Worm (Caenorhabditis elegans) whole organism, young adult: Measurements from ENCODE around the gene got-1.2.
A peak's percentile ranks its signal among the peaks of the same experiment; 100 is the strongest.

Experiments used
- B0035.1 ChIP-seq: sonication (generic microtip); optimal IDR thresholded peaks from 2 replicates; lab custom pipeline; 2016; ENCODE audit warnings: missing genetic modification characterization, mild to moderate bottlenecking, missing compliant biosample characterization, missing genotype, missing genetic modification reagents
- C06A6.2 ChIP-seq: fragments of 200-800 bp; sonication (Bioruptor generic); conservative IDR thresholded peaks from 2 replicates; pipeline ENCODE4 v1.3.6; 2022; ENCODE audit warnings: missing genetic modification characterization, missing compliant biosample characterization
- D2030.7 ChIP-seq: fragments of 200-800 bp; sonication (Bioruptor generic); IDR thresholded peaks from 2 replicates; pipeline ENCODE4 v1.3.6; 2022; ENCODE audit warnings: missing genetic modification reagents, missing genetic modification characterization, missing compliant biosample characterization
- F22D6.2 ChIP-seq: sonication (generic microtip); optimal IDR thresholded peaks from 2 replicates; lab custom pipeline; 2016; ENCODE audit warnings: mild to moderate bottlenecking, missing genetic modification characterization, missing compliant biosample characterization
- F55B11.4 ChIP-seq: sonication (generic microtip); optimal IDR thresholded peaks from 2 replicates; lab custom pipeline; 2016; ENCODE audit warnings: missing compliant biosample characterization, missing genetic modification characterization, borderline replicate concordance; ENCODE audit not compliant: insufficient read depth
- K11D2.4 ChIP-seq: fragments of 200-800 bp; sonication (Bioruptor generic); IDR thresholded peaks from 2 replicates; pipeline ENCODE4 v1.3.6; 2022; ENCODE audit warnings: missing genetic modification reagents, missing genetic modification characterization, missing compliant biosample characterization
- K12H6.12 ChIP-seq: fragments of 200-800 bp; sonication (Bioruptor generic); optimal IDR thresholded peaks from 2 replicates; lab custom pipeline; 2018; ENCODE audit warnings: mild to moderate bottlenecking, missing genetic modification characterization, missing compliant biosample characterization
- T07F8.4 ChIP-seq: sonication (generic microtip); optimal IDR thresholded peaks from 2 replicates; lab custom pipeline; 2016; ENCODE audit warnings: mild to moderate bottlenecking, missing genetic modification characterization, moderate library complexity, missing compliant biosample characterization
- Y56A3A.18 ChIP-seq: fragments of 200-800 bp; sonication (Bioruptor generic); IDR thresholded peaks from 2 replicates; pipeline ENCODE4 v1.3.6; 2022; ENCODE audit warnings: missing genetic modification reagents, missing genetic modification characterization, missing compliant biosample characterization
- Y79H2A.3 ChIP-seq: fragments of 200-800 bp; sonication (Bioruptor generic); conservative IDR thresholded peaks from 2 replicates; pipeline ENCODE4 v1.3.6; 2022; ENCODE audit warnings: missing genetic modification reagents, missing genetic modification characterization, missing compliant biosample characterization
- Y95B8A.8 ChIP-seq: fragments of 200-800 bp; sonication (Bioruptor generic); IDR thresholded peaks from 2 replicates; pipeline ENCODE4 v1.3.6; 2022; ENCODE audit warnings: missing genetic modification reagents, missing genetic modification characterization, missing compliant biosample characterization
- ZK185.1 ChIP-seq: sonication (generic microtip); optimal IDR thresholded peaks from 2 replicates; lab custom pipeline; 2016; ENCODE audit warnings: mild to moderate bottlenecking, missing genetic modification characterization, missing compliant biosample characterization; ENCODE audit not compliant: poor library complexity, severe bottlenecking
- aptf-3 ChIP-seq: fragments of 200-800 bp; sonication (Bioruptor generic); IDR thresholded peaks from 2 replicates; pipeline ENCODE4 v1.3.6; 2022; ENCODE audit warnings: missing genetic modification characterization, missing compliant biosample characterization
- athp-1 ChIP-seq: sonication (generic microtip); optimal IDR thresholded peaks from 2 replicates; lab custom pipeline; 2017; ENCODE audit warnings: mild to moderate bottlenecking, missing genetic modification characterization, missing compliant biosample characterization
- attf-5 ChIP-seq: fragments of 200-800 bp; sonication (Bioruptor generic); optimal IDR thresholded peaks from 2 replicates; lab custom pipeline; 2018; ENCODE audit warnings: mild to moderate bottlenecking, missing genetic modification characterization, missing compliant biosample characterization
- attf-6 ChIP-seq: fragments of 200-800 bp; sonication (Bioruptor generic); IDR thresholded peaks from 2 replicates; pipeline ENCODE4 v1.3.6; 2022; ENCODE audit warnings: missing genetic modification reagents, missing genetic modification characterization, missing compliant biosample characterization
- cebp-1 ChIP-seq, 2 experiments: fragments of 200-800 bp in 1 of 2; sonication (Bioruptor generic) in 1 of 2; sonication (generic microtip) in 1 of 2; IDR thresholded peaks in 1 of 2; optimal IDR thresholded peaks in 1 of 2; 2 replicates each; pipeline versions ENCODE4 v1.3.6 to Lab custom; 2017 to 2022; ENCODE audit warnings: missing compliant biosample characterization in 2 of 2, missing genetic modification characterization in 2 of 2, mild to moderate bottlenecking in 1 of 2, missing genetic modification reagents in 1 of 2, moderate library complexity in 1 of 2
- ceh-27 ChIP-seq: fragments of 200-800 bp; sonication (Bioruptor generic); optimal IDR thresholded peaks from 2 replicates; lab custom pipeline; 2018; ENCODE audit warnings: mild to moderate bottlenecking, missing genetic modification characterization, moderate library complexity, missing compliant biosample characterization
- ceh-91 ChIP-seq: fragments of 200-800 bp; sonication (Bioruptor generic); IDR thresholded peaks from 2 replicates; pipeline ENCODE4 v1.3.6; 2022; ENCODE audit warnings: missing genetic modification reagents, missing genetic modification characterization, missing compliant biosample characterization
- dox-1 ChIP-seq: fragments of 200-800 bp; sonication (Bioruptor generic); IDR thresholded peaks from 2 replicates; pipeline ENCODE4 v1.3.6; 2022; ENCODE audit warnings: missing genetic modification reagents, missing genetic modification characterization, missing compliant biosample characterization
- dpff-1 ChIP-seq: sonication (generic microtip); optimal IDR thresholded peaks from 2 replicates; lab custom pipeline; 2017; ENCODE audit warnings: mild to moderate bottlenecking, missing genetic modification characterization, missing compliant biosample characterization
- dpl-1 ChIP-seq: fragments of 150-350 bp; optimal IDR thresholded peaks from 2 replicates; lab custom pipeline; 2014; ENCODE audit warnings: missing biosample characterization, missing genetic modification reagents, missing genetic modification characterization
- egl-44 ChIP-seq: fragments of 200-800 bp; sonication (Bioruptor generic); IDR thresholded peaks from 2 replicates; pipeline ENCODE4 v1.3.6; 2022; ENCODE audit warnings: missing genetic modification reagents, missing genetic modification characterization, missing compliant biosample characterization
- egrh-3 ChIP-seq: fragments of 200-800 bp; sonication (Bioruptor generic); IDR thresholded peaks from 2 replicates; pipeline ENCODE4 v1.3.6; 2022; ENCODE audit warnings: missing genetic modification reagents, missing genetic modification characterization, missing compliant biosample characterization
- hmg-1.2 ChIP-seq: fragments of 200-800 bp; sonication (Bioruptor generic); IDR thresholded peaks from 2 replicates; pipeline ENCODE4 v1.3.6; 2022; ENCODE audit warnings: missing genetic modification reagents, missing genetic modification characterization, missing compliant biosample characterization
- hmg-20 ChIP-seq: fragments of 200-800 bp; sonication (Bioruptor generic); IDR thresholded peaks from 2 replicates; pipeline ENCODE4 v1.3.6; 2022; ENCODE audit warnings: missing genetic modification reagents, missing genetic modification characterization, missing compliant biosample characterization
- let-526 ChIP-seq: fragments of 200-800 bp; sonication (Bioruptor generic); IDR thresholded peaks from 2 replicates; pipeline ENCODE4 v1.3.6; 2022; ENCODE audit warnings: missing genetic modification reagents, missing genetic modification characterization, missing compliant biosample characterization
- lin-35 ChIP-seq, 3 experiments: fragments of 150-350 bp in 2 of 3; sonication (generic microtip) in 1 of 3; optimal IDR thresholded peaks; 2 replicates each; lab custom pipeline; 2014 to 2018; ENCODE audit warnings: missing biosample characterization in 3 of 3, missing genetic modification characterization in 3 of 3, missing genetic modification reagents in 3 of 3
- lin-40 ChIP-seq: sonication (generic microtip); optimal IDR thresholded peaks from 2 replicates; lab custom pipeline; 2016; ENCODE audit warnings: missing genetic modification characterization, mild to moderate bottlenecking, missing compliant biosample characterization, missing genotype, missing genetic modification reagents
- lir-1 ChIP-seq: fragments of 200-800 bp; sonication (Bioruptor generic); conservative IDR thresholded peaks from 2 replicates; pipeline ENCODE4 v1.3.6; 2022; ENCODE audit warnings: missing genetic modification reagents, missing genetic modification characterization, missing compliant biosample characterization
- madf-8 ChIP-seq: fragments of 200-800 bp; sonication (Bioruptor generic); conservative IDR thresholded peaks from 2 replicates; pipeline ENCODE4 v1.3.6; 2022; ENCODE audit warnings: missing genetic modification reagents, missing genetic modification characterization, missing compliant biosample characterization
- mel-28 ChIP-seq: sonication (generic microtip); optimal IDR thresholded peaks from 2 replicates; lab custom pipeline; 2016; ENCODE audit warnings: borderline replicate concordance, mild to moderate bottlenecking, missing genetic modification characterization, missing compliant biosample characterization
- mes-4 ChIP-seq: sonication (generic microtip); optimal IDR thresholded peaks from 2 replicates; lab custom pipeline; 2016; ENCODE audit warnings: missing genotype, missing genetic modification characterization, missing compliant biosample characterization
- nfya-2 ChIP-seq: fragments of 200-800 bp; sonication (Bioruptor generic); IDR thresholded peaks from 2 replicates; pipeline ENCODE4 v1.3.6; 2022; ENCODE audit warnings: missing genetic modification reagents, missing genetic modification characterization, missing compliant biosample characterization
- nhr-120 ChIP-seq: fragments of 200-800 bp; sonication (Bioruptor generic); IDR thresholded peaks from 2 replicates; pipeline ENCODE4 v1.3.6; 2022; ENCODE audit warnings: missing genetic modification characterization, missing compliant biosample characterization
- nhr-179 ChIP-seq: sonication (generic microtip); optimal IDR thresholded peaks from 2 replicates; lab custom pipeline; 2016; ENCODE audit warnings: mild to moderate bottlenecking, missing genetic modification characterization, missing compliant biosample characterization
- repo-1 ChIP-seq: sonication (generic microtip); optimal IDR thresholded peaks from 2 replicates; lab custom pipeline; 2017; ENCODE audit warnings: mild to moderate bottlenecking, missing genetic modification characterization, missing compliant biosample characterization
- snpc-4 ChIP-seq, 5 experiments: fragments of 150-350 bp in 1 of 5; sonication (generic microtip) in 4 of 5; optimal IDR thresholded peaks; 2 replicates each; lab custom pipeline; 2014 to 2018; ENCODE audit warnings: missing genetic modification characterization in 5 of 5, missing biosample characterization in 3 of 5, antibody characterized with exemption in 2 of 5, mild to moderate bottlenecking in 2 of 5, missing compliant biosample characterization in 2 of 5, missing genotype in 2 of 5, moderate library complexity in 2 of 5, missing genetic modification reagents in 1 of 5
- somi-1 ChIP-seq: fragments of 200-800 bp; sonication (Bioruptor generic); optimal IDR thresholded peaks from 2 replicates; lab custom pipeline; 2018; ENCODE audit warnings: mild to moderate bottlenecking, missing genetic modification characterization, missing compliant biosample characterization
- tlf-1 ChIP-seq: fragments of 200-800 bp; sonication (Bioruptor generic); optimal IDR thresholded peaks from 2 replicates; lab custom pipeline; 2018; ENCODE audit warnings: mild to moderate bottlenecking, missing genetic modification characterization, missing compliant biosample characterization
- zfh-2 ChIP-seq: fragments of 200-800 bp; sonication (Bioruptor generic); conservative IDR thresholded peaks from 2 replicates; pipeline ENCODE4 v1.3.6; 2022; ENCODE audit warnings: missing genetic modification reagents, missing genetic modification characterization, missing compliant biosample characterization
- zim-3 ChIP-seq: sonication (generic microtip); optimal IDR thresholded peaks from 2 replicates; lab custom pipeline; 2017; ENCODE audit warnings: mild to moderate bottlenecking, missing genetic modification characterization, moderate library complexity, missing compliant biosample characterization
- ztf-6 ChIP-seq: fragments of 200-800 bp; sonication (Bioruptor generic); IDR thresholded peaks from 2 replicates; pipeline ENCODE4 v1.3.6; 2022; ENCODE audit warnings: missing genetic modification reagents, missing genetic modification characterization, missing compliant biosample characterization

got-1.2 gene

ce11 chrX:16807015-16807414 lies 14.1 kb upstream of the got-1.2 start, which contains the start of gene mec-4:
TSS of gene mec-4 (minus strand) at chrX:16807115.
- no peak for TF ChIP-seq athp-1 (tag; lab: Kevin White, UChicago)
- TF ChIP-seq attf-6, result no peak
- TF ChIP-seq dpff-1 (tag; lab: Kevin White, UChicago), result no peak
- no peak for TF ChIP-seq C06A6.2 (GFP tag; lab: Robert Waterston, UW)
- no peak for TF ChIP-seq repo-1 (tag; lab: Kevin White, UChicago)
- TF ChIP-seq nhr-120, result no peak
- TF ChIP-seq F55B11.4, result no peak
- TF ChIP-seq Y95B8A.8 (GFP tag; lab: Robert Waterston, UW), result no peak
- no peak for TF ChIP-seq B0035.1 (tag; lab: Kevin White, UChicago)
- no peak for TF ChIP-seq mel-28 (tag; lab: Kevin White, UChicago)
- TF ChIP-seq K12H6.12 (tag; lab: Kevin White, UChicago), result no peak
- TF ChIP-seq aptf-3 (GFP tag; lab: Robert Waterston, UW), result no peak
- TF ChIP-seq madf-8 (GFP tag; lab: Robert Waterston, UW), result no peak
- TF ChIP-seq Y79H2A.3 (GFP tag; lab: Robert Waterston, UW), result no peak
- TF ChIP-seq egrh-3 (GFP tag; lab: Robert Waterston, UW), result no peak

- TF ChIP-seq egl-44 (GFP tag; lab: Robert Waterston, UW), result no peak
- peak; percentile 35 for TF ChIP-seq zim-3 (tag; lab: Kevin White, UChicago)
Measured at ce11 chrX:16803545-16803944, 10.6 kb upstream of the got-1.2 start.

- TF ChIP-seq lin-40, result peak; percentile 31
- no peak for TF ChIP-seq repo-1 (tag; lab: Kevin White, UChicago)
- TF ChIP-seq ceh-27 (GFP tag; lab: Kevin White, UChicago), result peak; percentile 64
- TF ChIP-seq nhr-179 (tag; lab: Kevin White, UChicago), result no peak
- TF ChIP-seq ZK185.1 (tag; lab: Kevin White, UChicago), result peak; percentile 3
- no peak for TF ChIP-seq dpl-1 (GFP tag; lab: Kevin White, UChicago)
- TF ChIP-seq ceh-91, result no peak
- TF ChIP-seq lir-1 (GFP tag; lab: Robert Waterston, UW), result no peak
- peak; percentile 44; the same call in 1 of the 2 replicates for TF ChIP-seq dox-1 (GFP tag; lab: Robert Waterston, UW)
- no peak for TF ChIP-seq D2030.7 (GFP tag; lab: Robert Waterston, UW)
- TF ChIP-seq somi-1 (GFP tag; lab: Kevin White, UChicago), result no peak
- TF ChIP-seq ztf-6 (GFP tag; lab: Robert Waterston, UW), result no peak
- TF ChIP-seq attf-5 (GFP tag; lab: Kevin White, UChicago), result peak; percentile 19
- no peak for TF ChIP-seq mes-4 (tag; lab: Kevin White, UChicago)
- TF ChIP-seq F22D6.2 (tag; lab: Kevin White, UChicago), result no peak
- no peak for TF ChIP-seq nhr-120
- TF ChIP-seq zfh-2 (GFP tag; lab: Robert Waterston, UW), result peak; percentile 76; the same call in 1 of the 2 replicates
- TF ChIP-seq T07F8.4 (tag; lab: Kevin White, UChicago), result no peak
- TF ChIP-seq Y56A3A.18 (GFP tag; lab: Robert Waterston, UW), result 0 out of 2 replicates have a peak, but pooled peaks have one; percentile 4
- TF ChIP-seq K11D2.4 (GFP tag; lab: Robert Waterston, UW), result no peak
- no peak for TF ChIP-seq cebp-1 (GFP tag; IDR thresholded peaks at IDR 0.05; lab: Robert Waterston, UW)
- TF ChIP-seq cebp-1 (tag; optimal IDR thresholded peaks at IDR 0.05; lab: Kevin White, UChicago), result peak; percentile 56
- TF ChIP-seq tlf-1 (GFP tag; lab: Kevin White, UChicago), result no peak
- peak; percentile 77; the same call in 1 of the 2 replicates for TF ChIP-seq hmg-1.2
- no peak for TF ChIP-seq aptf-3 (GFP tag; lab: Robert Waterston, UW)
- TF ChIP-seq nfya-2, result no peak
- no peak for TF ChIP-seq hmg-20 (GFP tag; lab: Robert Waterston, UW)
- TF ChIP-seq let-526 (GFP tag; lab: Robert Waterston, UW), result no peak
- TF ChIP-seq lin-35 (GFP tag; optimal IDR thresholded peaks at IDR 0.05; lab: Kevin White, UChicago), result peak in 1 of 3 experiments; percentile 13
- TF ChIP-seq snpc-4 (GFP tag; optimal IDR thresholded peaks at IDR 0.05; lab: Kevin White, UChicago), result no peak
- peak in 1 of 4 experiments; percentile 38 for TF ChIP-seq snpc-4 (tag; optimal IDR thresholded peaks at IDR 0.05; lab: Kevin White, UChicago)
Measured at ce11 chrX:16799065-16799663, 6.2 kb upstream of the got-1.2 start.
